Worm (Caenorhabditis elegans) whole organism, late embryonic: ENCODE results near the gene T11B7.5.

Source experiments
- K02D7.2 ChIP-seq: sonication (generic microtip); optimal IDR thresholded peaks from 2 replicates; lab custom pipeline; 2017; ENCODE audit warnings: mild to moderate bottlenecking, missing genetic modification characterization, missing compliant biosample characterization
- K09A11.1 ChIP-seq: sonication (generic microtip); optimal IDR thresholded peaks from 2 replicates; lab custom pipeline; 2017; ENCODE audit warnings: antibody characterized with exemption, mild to moderate bottlenecking, missing genetic modification characterization, missing compliant biosample characterization; ENCODE audit not compliant: insufficient read depth
- ahr-1 ChIP-seq: sonication (generic microtip); optimal IDR thresholded peaks from 2 replicates; lab custom pipeline; 2016; ENCODE audit warnings: missing genetic modification characterization, missing compliant biosample characterization
- ama-1 ChIP-seq: fragments of 150-350 bp; optimal IDR thresholded peaks from 2 replicates; lab custom pipeline; 2014
- ceh-19 ChIP-seq: fragments of 200-800 bp; sonication (Bioruptor generic); optimal IDR thresholded peaks from 2 replicates; lab custom pipeline; 2018; ENCODE audit warnings: mild to moderate bottlenecking, missing genetic modification characterization, missing compliant biosample characterization
- ceh-22 ChIP-seq: sonication (generic microtip); optimal IDR thresholded peaks from 2 replicates; lab custom pipeline; 2017; ENCODE audit warnings: missing biosample characterization, missing genetic modification characterization
- ceh-24 ChIP-seq: sonication (generic microtip); optimal IDR thresholded peaks from 2 replicates; lab custom pipeline; 2016; ENCODE audit warnings: mild to moderate bottlenecking, missing genetic modification characterization, missing compliant biosample characterization
- ceh-45 ChIP-seq: fragments of 200-800 bp; sonication (Bioruptor generic); IDR thresholded peaks from 2 replicates; pipeline ENCODE4 v1.3.6; 2022; ENCODE audit warnings: missing genetic modification reagents, missing genetic modification characterization, missing compliant biosample characterization
- ceh-48 ChIP-seq: sonication (generic microtip); optimal IDR thresholded peaks from 2 replicates; lab custom pipeline; 2016; ENCODE audit warnings: missing genetic modification characterization, inconsistent platforms, missing compliant biosample characterization
- ceh-6 ChIP-seq: fragments of 200-800 bp; sonication (Bioruptor generic); optimal IDR thresholded peaks from 2 replicates; lab custom pipeline; 2018; ENCODE audit warnings: mild to moderate bottlenecking, missing genetic modification characterization, missing compliant biosample characterization
- ceh-9 ChIP-seq: sonication (generic microtip); optimal IDR thresholded peaks from 2 replicates; lab custom pipeline; 2016; ENCODE audit warnings: mild to moderate bottlenecking, missing genetic modification characterization, inconsistent platforms, missing compliant biosample characterization
- che-1 ChIP-seq: sonication (generic microtip); optimal IDR thresholded peaks from 2 replicates; lab custom pipeline; 2016; ENCODE audit warnings: mild to moderate bottlenecking, missing genetic modification characterization, missing compliant biosample characterization
- dve-1 ChIP-seq: sonication (generic microtip); optimal IDR thresholded peaks from 2 replicates; lab custom pipeline; 2017; ENCODE audit warnings: antibody characterized with exemption, mild to moderate bottlenecking, missing genetic modification characterization, missing compliant biosample characterization
- elt-2 ChIP-seq: sonication (generic microtip); optimal IDR thresholded peaks from 2 replicates; lab custom pipeline; 2016; ENCODE audit warnings: missing genetic modification reagents, missing genetic modification characterization, missing compliant biosample characterization
- ets-4 ChIP-seq: sonication (generic microtip); optimal IDR thresholded peaks from 2 replicates; lab custom pipeline; 2016; ENCODE audit warnings: missing genetic modification characterization, missing compliant biosample characterization
- eyg-1 ChIP-seq: sonication (generic microtip); optimal IDR thresholded peaks from 2 replicates; lab custom pipeline; 2016; ENCODE audit warnings: missing genotype, missing genetic modification characterization, missing compliant biosample characterization
- gmeb-2 ChIP-seq: sonication (generic microtip); optimal IDR thresholded peaks from 2 replicates; lab custom pipeline; 2016; ENCODE audit warnings: missing genetic modification characterization, inconsistent platforms, missing compliant biosample characterization
- hlh-15 ChIP-seq: sonication (generic microtip); optimal IDR thresholded peaks from 2 replicates; lab custom pipeline; 2016; ENCODE audit warnings: missing genetic modification characterization, missing compliant biosample characterization
- hlh-30 ChIP-seq: sonication (generic microtip); optimal IDR thresholded peaks from 2 replicates; lab custom pipeline; 2017; ENCODE audit warnings: antibody characterized with exemption, missing genetic modification characterization, missing compliant biosample characterization; ENCODE audit not compliant: insufficient read depth
- hlh-6 ChIP-seq: sonication (generic microtip); optimal IDR thresholded peaks from 2 replicates; lab custom pipeline; 2016; ENCODE audit warnings: missing genotype, missing genetic modification characterization, missing compliant biosample characterization
- lim-6 ChIP-seq: sonication (generic microtip); optimal IDR thresholded peaks from 2 replicates; lab custom pipeline; 2016; ENCODE audit warnings: missing genetic modification characterization, missing compliant biosample characterization
- lin-11 ChIP-seq: fragments of 200-800 bp; sonication (Bioruptor generic); optimal IDR thresholded peaks from 2 replicates; lab custom pipeline; 2018; ENCODE audit warnings: mild to moderate bottlenecking, missing genetic modification characterization, missing compliant biosample characterization
- madf-2 ChIP-seq: sonication (generic microtip); optimal IDR thresholded peaks from 2 replicates; lab custom pipeline; 2017; ENCODE audit warnings: missing genetic modification characterization, missing compliant biosample characterization
- nfya-1 ChIP-seq: sonication (generic microtip); optimal IDR thresholded peaks from 2 replicates; lab custom pipeline; 2017; ENCODE audit warnings: missing genetic modification characterization, mild to moderate bottlenecking, missing compliant biosample characterization, antibody characterized with exemption, moderate library complexity
- nhr-11 ChIP-seq: fragments of 150-350 bp; optimal IDR thresholded peaks from 2 replicates; lab custom pipeline; 2014; ENCODE audit warnings: missing biosample characterization, missing genetic modification characterization
- npax-4 ChIP-seq: sonication (generic microtip); optimal IDR thresholded peaks from 2 replicates; lab custom pipeline; 2016; ENCODE audit warnings: missing genetic modification characterization, missing compliant biosample characterization
- pha-4 ChIP-seq: fragments of 150-350 bp; optimal IDR thresholded peaks from 2 replicates; lab custom pipeline; 2018; ENCODE audit warnings: missing biosample characterization, missing genetic modification reagents, missing genetic modification characterization
- pqm-1 ChIP-seq: sonication (generic microtip); optimal IDR thresholded peaks from 2 replicates; lab custom pipeline; 2016; ENCODE audit warnings: missing genetic modification characterization, missing compliant biosample characterization
- pros-1 ChIP-seq: fragments of 150-350 bp; optimal IDR thresholded peaks from 2 replicates; lab custom pipeline; 2014; ENCODE audit warnings: missing biosample characterization, missing genetic modification reagents, missing genetic modification characterization
- sox-2 ChIP-seq: fragments of 200-800 bp; sonication (Bioruptor generic); IDR thresholded peaks from 2 replicates; pipeline ENCODE4 v1.3.6; 2022; ENCODE audit warnings: missing genetic modification reagents, missing genetic modification characterization, missing compliant biosample characterization
- syd-9 ChIP-seq: sonication (generic microtip); optimal IDR thresholded peaks from 2 replicates; lab custom pipeline; 2016; ENCODE audit warnings: mild to moderate bottlenecking, missing genetic modification characterization, moderate library complexity, missing compliant biosample characterization
- tbx-2 ChIP-seq: sonication (generic microtip); optimal IDR thresholded peaks from 2 replicates; lab custom pipeline; 2016; ENCODE audit warnings: missing genetic modification characterization, missing compliant biosample characterization
- unc-86 ChIP-seq: sonication (generic microtip); optimal IDR thresholded peaks from 2 replicates; lab custom pipeline; 2016; ENCODE audit warnings: missing genetic modification characterization, missing compliant biosample characterization
- zip-5 ChIP-seq: sonication (generic microtip); optimal IDR thresholded peaks from 2 replicates; lab custom pipeline; 2016; ENCODE audit warnings: missing genetic modification characterization, missing compliant biosample characterization

The T11B7.5 gene

ce11 chrIV:8886228-8886627, 30.4 kb upstream of the T11B7.5 start, which contains the start of gene C09G9.5:
Gene C09G9.5, plus strand, starts transcription at chrIV:8886528.
- TF ChIP-seq K02D7.2 (tag; lab: Kevin White, UChicago) (no peak), ahr-1 (no peak), ceh-22 (tag; lab: Kevin White, UChicago) (no peak)
- TF ChIP-seq, all 69 proteins: peak for 0

- TF ChIP-seq syd-9 (tag; lab: Kevin White, UChicago) (no peak), eyg-1 (tag; lab: Kevin White, UChicago) (no peak), hlh-15 (tag; lab: Kevin White, UChicago) (no peak), unc-86 (tag; lab: Kevin White, UChicago) (no peak)
These were observed 25.3 kb upstream of the T11B7.5 start, which contains the start of gene C09G9.8 for ce11 chrIV:8881181-8881580. Gene C09G9.8, plus strand, starts transcription at chrIV:8881481.

ce11 chrIV:8879810-8880209, 23.9 kb upstream of the T11B7.5 start, which contains the start of gene npax-4:
Gene npax-4, minus strand, starts transcription at chrIV:8879910.
- TF ChIP-seq ahr-1 (no peak), npax-4 (tag; lab: Kevin White, UChicago) (no peak), ceh-19 (GFP tag; lab: Kevin White, UChicago) (no peak), ets-4 (tag; lab: Kevin White, UChicago) (no peak), hlh-15 (tag; lab: Kevin White, UChicago) (no peak), pros-1 (tag; lab: Kevin White, UChicago) (no peak), K02D7.2 (tag; lab: Kevin White, UChicago) (no peak), nfya-1 (tag; lab: Kevin White, UChicago) (no peak), ama-1 (lab: Kevin White, UChicago) (no peak), ceh-22 (tag; lab: Kevin White, UChicago) (no peak), zip-5 (no peak), ceh-48 (tag; lab: Kevin White, UChicago) (no peak), lim-6 (no peak)

ce11 chrIV:8873847-8874246, 18.0 kb upstream of the T11B7.5 start, which contains the start of gene hdl-2:
Gene hdl-2, plus strand, starts transcription at chrIV:8874147.
- TF ChIP-seq che-1 (no peak), ceh-6 (GFP tag; lab: Kevin White, UChicago) (no peak), hlh-6 (tag; lab: Kevin White, UChicago) (no peak), pha-4 (tag; lab: Kevin White, UChicago) (no peak), ceh-45 (GFP tag; lab: Robert Waterston, UW) (no peak), ceh-9 (no peak), lin-11 (no peak), dve-1 (tag; lab: Kevin White, UChicago) (no peak), gmeb-2 (tag; lab: Kevin White, UChicago) (no peak), ceh-24 (tag; lab: Kevin White, UChicago) (no peak)

ce11 chrIV:8872958-8873357, 17.1 kb upstream of the T11B7.5 start, which contains the start of gene C09G9.3:
Gene C09G9.3, minus strand, starts transcription at chrIV:8873058.
- TF ChIP-seq ceh-6 (GFP tag; lab: Kevin White, UChicago): no peak
- no peak for TF ChIP-seq ceh-19 (GFP tag; lab: Kevin White, UChicago)
- no peak for TF ChIP-seq nhr-11 (tag; lab: Kevin White, UChicago)
- TF ChIP-seq ceh-45 (GFP tag; lab: Robert Waterston, UW): no peak
- no peak for TF ChIP-seq K09A11.1 (tag; lab: Kevin White, UChicago)
- no peak for TF ChIP-seq pha-4 (tag; lab: Kevin White, UChicago)
- no peak for TF ChIP-seq ceh-9
- no peak for TF ChIP-seq tbx-2 (tag; lab: Kevin White, UChicago)
- TF ChIP-seq ceh-24 (tag; lab: Kevin White, UChicago): no peak
- no peak for TF ChIP-seq madf-2 (tag; lab: Kevin White, UChicago)
- no peak for TF ChIP-seq pqm-1
- no peak for TF ChIP-seq eyg-1 (tag; lab: Kevin White, UChicago)
- no peak for TF ChIP-seq lim-6

ce11 chrIV:8869624-8870023, 13.8 kb upstream of the T11B7.5 start, which contains the start of gene npp-23:
Gene npp-23, minus strand, starts transcription at chrIV:8869679.
- no peak for TF ChIP-seq lin-11
- no peak for TF ChIP-seq sox-2 (GFP tag; lab: Robert Waterston, UW)
- TF ChIP-seq elt-2 (tag; lab: Kevin White, UChicago): peak; percentile 7
- peak; percentile 13 for TF ChIP-seq nfya-1 (tag; lab: Kevin White, UChicago)
- no peak for TF ChIP-seq hlh-30
- TF ChIP-seq, all 69 proteins: peak for 2
